Worm (Caenorhabditis elegans): ENCODE results near the gene C29F9.12.

DNA sequence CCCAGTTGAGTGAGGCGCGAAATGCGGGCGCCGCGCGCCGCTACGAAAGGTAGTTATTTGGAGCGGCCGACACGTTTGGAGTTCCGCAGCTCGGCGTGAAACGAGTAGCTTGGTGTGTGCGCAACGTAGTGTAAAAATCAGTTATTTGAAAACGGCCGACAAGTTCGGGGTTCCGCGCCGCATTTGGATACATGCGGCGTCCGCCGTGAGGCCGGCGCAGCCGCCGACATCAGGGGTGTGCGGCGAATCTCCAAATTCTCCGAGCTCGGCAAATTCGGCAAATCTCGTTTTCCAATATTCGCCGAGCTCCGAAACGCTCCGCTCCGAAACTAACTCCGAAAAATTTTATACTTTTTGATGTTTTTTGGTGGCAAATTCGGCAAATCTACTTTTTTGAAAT lies 36.1 kb upstream of the C29F9.12 start:
- TF ChIP-seq nhr-11 (tag; optimal IDR thresholded peaks at IDR 0.05) (no peak), jun-1 (tag; optimal IDR thresholded peaks at IDR 0.05) (no peak), aha-1 (tag; optimal IDR thresholded peaks at IDR 0.05) (no peak), rnt-1 (tag; optimal IDR thresholded peaks at IDR 0.05) (no peak), C04F5.9 (tag; optimal IDR thresholded peaks at IDR 0.05) (no peak), snpc-4 (tag; optimal IDR thresholded peaks at IDR 0.05) (no peak), F16B12.6 (tag; optimal IDR thresholded peaks at IDR 0.05) (no peak), C16A3.4 (tag; optimal IDR thresholded peaks at IDR 0.05) (no peak), unc-62 (GFP tag; optimal IDR thresholded peaks at IDR 0.05) (no peak)

Data from whole organism, L1 larva.